Worm (Caenorhabditis elegans) whole organism, early embryonic: ENCODE measurements around the gene lgc-9.

Experiments used
- B0310.2 ChIP-seq: sonication (generic microtip); optimal IDR thresholded peaks from 2 replicates; lab custom pipeline; 2016; ENCODE audit warnings: mild to moderate bottlenecking, missing genetic modification characterization, missing compliant biosample characterization
- F13C5.2 ChIP-seq: sonication (generic microtip); optimal IDR thresholded peaks from 2 replicates; lab custom pipeline; 2017; ENCODE audit warnings: mild to moderate bottlenecking, missing genetic modification characterization, inconsistent platforms, missing compliant biosample characterization
- aly-1 ChIP-seq: sonication (generic microtip); optimal IDR thresholded peaks from 2 replicates; lab custom pipeline; 2016; ENCODE audit warnings: missing genetic modification characterization, missing compliant biosample characterization
- ama-1 ChIP-seq: fragments of 150-350 bp; optimal IDR thresholded peaks from 2 replicates; lab custom pipeline; 2014
- ceh-13 ChIP-seq: fragments of 200-800 bp; sonication (Bioruptor generic); optimal IDR thresholded peaks from 2 replicates; lab custom pipeline; 2018; ENCODE audit warnings: mild to moderate bottlenecking, missing genetic modification characterization, missing compliant biosample characterization
- ceh-36 ChIP-seq: sonication (generic microtip); optimal IDR thresholded peaks from 2 replicates; lab custom pipeline; 2016; ENCODE audit warnings: missing genetic modification characterization, inconsistent platforms, missing compliant biosample characterization
- ets-7 ChIP-seq: sonication (generic microtip); optimal IDR thresholded peaks from 2 replicates; lab custom pipeline; 2016; ENCODE audit warnings: missing genotype, missing genetic modification characterization, missing compliant biosample characterization
- flt-1 ChIP-seq: fragments of 200-800 bp; sonication (Bioruptor generic); IDR thresholded peaks from 2 replicates; pipeline ENCODE4 v1.3.6; 2022; ENCODE audit warnings: missing genetic modification characterization, missing compliant biosample characterization
- hmbx-1 ChIP-seq: sonication (generic microtip); optimal IDR thresholded peaks from 2 replicates; lab custom pipeline; 2016; ENCODE audit warnings: mild to moderate bottlenecking, missing genetic modification characterization, missing compliant biosample characterization
- hmg-4 ChIP-seq: fragments of 200-800 bp; sonication (Bioruptor generic); optimal IDR thresholded peaks from 2 replicates; lab custom pipeline; 2018; ENCODE audit warnings: mild to moderate bottlenecking, missing genetic modification characterization, missing compliant biosample characterization
- hnd-1 ChIP-seq: sonication (generic microtip); optimal IDR thresholded peaks from 2 replicates; lab custom pipeline; 2016; ENCODE audit warnings: missing genetic modification characterization, missing compliant biosample characterization
- pes-1 ChIP-seq: fragments of 200-800 bp; sonication (Bioruptor generic); IDR thresholded peaks from 2 replicates; pipeline ENCODE4 v1.3.6; 2022; ENCODE audit warnings: missing genetic modification reagents, missing genetic modification characterization, missing compliant biosample characterization
- scrt-1 ChIP-seq: fragments of 200-800 bp; sonication (Bioruptor generic); IDR thresholded peaks from 2 replicates; pipeline ENCODE4 v1.3.6; 2022; ENCODE audit warnings: missing genetic modification characterization, missing compliant biosample characterization
- sea-1 ChIP-seq: fragments of 200-800 bp; sonication (Bioruptor generic); conservative IDR thresholded peaks from 2 replicates; pipeline ENCODE4 v1.3.6; 2022; ENCODE audit warnings: missing genetic modification characterization, missing compliant biosample characterization
- tbx-11 ChIP-seq: fragments of 200-800 bp; sonication (Bioruptor generic); IDR thresholded peaks from 2 replicates; pipeline ENCODE4 v1.3.6; 2022; ENCODE audit warnings: missing genetic modification characterization, missing compliant biosample characterization
- tbx-37 ChIP-seq: fragments of 200-800 bp; sonication (Bioruptor generic); conservative IDR thresholded peaks from 2 replicates; pipeline ENCODE4 v1.3.6; 2022; ENCODE audit warnings: missing genetic modification reagents, missing genetic modification characterization, missing compliant biosample characterization
- tra-4 ChIP-seq: sonication (generic microtip); optimal IDR thresholded peaks from 2 replicates; lab custom pipeline; 2017; ENCODE audit warnings: missing genetic modification characterization, missing compliant biosample characterization

The lgc-9 gene

ce11 chrIV:3436021-3436420, 20.5 kb downstream of the lgc-9 start, which contains the start of gene srz-32:
Gene srz-32 (plus strand): TSS chrIV:3436321.
- TF ChIP-seq sea-1 (no peak), hmbx-1 (tag; lab: Kevin White, UChicago) (no peak), aly-1 (tag; lab: Kevin White, UChicago) (no peak)

DNA sequence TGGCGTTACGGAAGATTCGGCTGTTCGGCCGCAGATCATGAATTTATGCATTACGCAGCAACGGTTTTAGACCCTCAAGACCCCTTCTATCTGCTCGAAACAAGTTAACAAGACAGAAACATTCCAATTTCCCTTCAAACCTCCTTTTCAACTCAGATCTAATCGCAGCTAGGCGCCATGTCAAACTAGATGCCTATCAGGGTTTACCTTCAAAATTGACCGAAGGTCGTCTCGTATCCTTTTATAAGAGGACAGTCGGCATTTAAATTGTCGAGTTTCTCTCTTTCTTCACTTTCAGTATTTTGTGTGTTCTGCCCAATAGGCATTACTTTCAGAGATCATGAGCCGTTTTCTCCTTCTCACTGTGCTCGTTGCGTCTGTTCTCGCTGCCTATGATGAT, 22.5 kb downstream of the lgc-9 start, which contains the start of gene grd-13:
grd-13 (plus strand) TSS at position 291 of the 400 bp plus-strand sequence.
- no peak for TF ChIP-seq ama-1 (lab: Kevin White, UChicago)
- TF ChIP-seq tbx-11: no peak
- no peak for TF ChIP-seq ets-7 (tag; lab: Kevin White, UChicago)
- TF ChIP-seq ceh-13 (GFP tag; lab: Kevin White, UChicago): no peak
- no peak for TF ChIP-seq F13C5.2 (tag; lab: Kevin White, UChicago)
- TF ChIP-seq flt-1 (GFP tag; lab: Robert Waterston, UW): no peak
- no peak for TF ChIP-seq sea-1

DNA sequence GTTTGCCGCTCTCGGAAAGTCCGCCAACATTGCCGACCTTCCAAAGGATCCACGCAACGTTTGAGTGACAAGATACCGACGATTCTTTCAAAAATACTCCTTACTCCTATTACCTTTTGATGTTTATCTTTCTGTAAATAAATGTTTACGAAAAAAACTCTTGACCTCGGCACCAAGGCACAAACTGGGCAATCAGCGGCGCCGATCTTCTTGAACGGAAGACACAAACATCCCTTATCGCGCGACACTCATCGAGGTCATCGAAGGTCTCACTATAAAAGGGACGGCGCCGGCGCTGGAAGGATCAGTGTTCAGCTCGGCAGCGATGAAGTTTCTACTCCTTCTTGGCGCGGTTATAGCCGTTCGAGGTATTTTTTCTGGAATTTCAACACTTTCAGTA, 23.9 kb downstream of the lgc-9 start, which contains the start of gene grd-3:
grd-3 (plus strand) TSS at position 302 of the 400 bp plus-strand sequence.
- TF ChIP-seq flt-1 (GFP tag; lab: Robert Waterston, UW): no peak
- TF ChIP-seq ama-1 (lab: Kevin White, UChicago): no peak
- TF ChIP-seq hmbx-1 (tag; lab: Kevin White, UChicago): no peak
- no peak for TF ChIP-seq tbx-11
- no peak for TF ChIP-seq tra-4 (tag; lab: Kevin White, UChicago)
- no peak for TF ChIP-seq ceh-36 (tag; lab: Kevin White, UChicago)
- TF ChIP-seq scrt-1 (GFP tag; lab: Robert Waterston, UW): no peak
- no peak for TF ChIP-seq hmg-4 (GFP tag; lab: Kevin White, UChicago)
- TF ChIP-seq sea-1: no peak
- no peak for TF ChIP-seq pes-1 (GFP tag; lab: Robert Waterston, UW)
- TF ChIP-seq B0310.2: no peak
- no peak for TF ChIP-seq aly-1 (tag; lab: Kevin White, UChicago)
- no peak for TF ChIP-seq ets-7 (tag; lab: Kevin White, UChicago)
- no peak for TF ChIP-seq hnd-1 (tag; lab: Kevin White, UChicago)
- TF ChIP-seq ceh-13 (GFP tag; lab: Kevin White, UChicago): no peak
- no peak for TF ChIP-seq F13C5.2 (tag; lab: Kevin White, UChicago)

DNA sequence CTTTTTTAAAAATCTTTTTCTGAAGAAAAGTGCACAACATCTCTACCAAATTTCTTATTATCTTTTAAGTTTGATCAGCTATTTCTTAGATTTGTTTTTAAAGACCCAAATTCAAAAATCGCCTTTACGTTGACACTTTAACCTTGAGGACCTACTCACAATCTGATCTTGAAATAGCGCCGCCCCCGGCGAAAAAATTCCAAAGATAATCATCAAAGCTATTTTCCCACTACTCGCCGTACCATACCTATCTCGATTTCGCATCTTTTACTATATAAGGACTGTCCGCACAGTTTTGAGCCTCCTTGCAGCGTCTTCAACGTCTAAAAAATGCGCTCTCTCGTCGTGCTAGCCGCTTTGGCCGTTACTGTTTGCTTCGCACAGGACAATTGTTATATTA, 25.4 kb downstream of the lgc-9 start, which contains the start of gene grd-10:
grd-10 (plus strand) TSS at position 208 of the 400 bp plus-strand sequence.
- TF ChIP-seq hmg-4 (GFP tag; lab: Kevin White, UChicago) (no peak), hmbx-1 (tag; lab: Kevin White, UChicago) (no peak), B0310.2 (no peak), F13C5.2 (tag; lab: Kevin White, UChicago) (no peak), sea-1 (no peak), ceh-36 (tag; lab: Kevin White, UChicago) (no peak), ceh-13 (GFP tag; lab: Kevin White, UChicago) (no peak), ama-1 (lab: Kevin White, UChicago) (no peak), pes-1 (GFP tag; lab: Robert Waterston, UW) (no peak), aly-1 (tag; lab: Kevin White, UChicago) (no peak), tra-4 (tag; lab: Kevin White, UChicago) (no peak)

DNA sequence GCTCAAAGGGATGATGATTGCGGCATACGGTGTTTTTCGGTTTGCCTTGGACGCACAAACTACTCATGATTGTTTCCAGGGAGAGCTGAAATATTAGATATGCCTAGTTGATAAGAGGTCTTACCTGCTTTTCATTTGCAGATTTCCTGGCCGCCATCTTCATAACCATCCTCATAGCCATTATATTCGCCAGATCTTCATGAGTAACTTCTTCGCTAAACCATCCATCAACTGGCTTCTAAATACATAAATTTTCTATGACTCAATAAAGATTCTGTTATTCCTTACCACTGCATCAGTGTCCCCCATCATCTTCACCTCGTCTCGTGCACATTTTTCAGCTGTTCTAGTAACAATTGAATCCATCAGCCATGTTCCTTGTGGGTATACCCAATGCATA, 27.0 kb downstream of the lgc-9 start:
- TF ChIP-seq hmg-4 (GFP tag; lab: Kevin White, UChicago) (no peak), ceh-36 (tag; lab: Kevin White, UChicago) (no peak), hmbx-1 (tag; lab: Kevin White, UChicago) (no peak), ceh-13 (GFP tag; lab: Kevin White, UChicago) (no peak), pes-1 (GFP tag; lab: Robert Waterston, UW) (no peak), ets-7 (tag; lab: Kevin White, UChicago) (no peak), B0310.2 (no peak), ama-1 (lab: Kevin White, UChicago) (no peak), tra-4 (tag; lab: Kevin White, UChicago) (no peak), sea-1 (no peak), flt-1 (GFP tag; lab: Robert Waterston, UW) (no peak), tbx-11 (no peak), scrt-1 (GFP tag; lab: Robert Waterston, UW) (no peak), tbx-37 (GFP tag; lab: Robert Waterston, UW) (no peak), aly-1 (tag; lab: Kevin White, UChicago) (no peak), hnd-1 (tag; lab: Kevin White, UChicago) (no peak), F13C5.2 (tag; lab: Kevin White, UChicago) (no peak)

DNA sequence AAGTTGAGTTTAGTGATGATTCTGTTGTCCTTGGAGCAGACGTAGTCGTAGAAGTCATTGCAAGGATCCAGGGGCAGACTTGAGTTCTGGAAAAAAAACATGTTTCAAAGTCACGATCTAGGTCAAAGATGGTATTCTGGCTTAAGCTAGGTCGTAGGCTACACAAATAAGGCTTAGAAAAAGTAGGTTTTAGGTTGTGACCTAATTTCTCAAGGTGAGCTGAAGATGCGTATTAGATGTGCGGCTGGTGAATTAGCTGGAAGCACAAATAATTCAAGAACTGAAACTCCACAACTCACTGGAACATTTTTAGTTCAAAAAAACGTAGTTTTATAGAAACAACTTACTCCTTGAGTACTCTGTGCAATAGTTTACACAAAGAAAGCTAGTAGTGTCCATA, 28.6 kb downstream of the lgc-9 start, which contains the start of gene F09D12.2:
F09D12.2 (minus strand) TSS at position 101 of the 400 bp plus-strand sequence.
- no peak for TF ChIP-seq tbx-11
- no peak for TF ChIP-seq pes-1 (GFP tag; lab: Robert Waterston, UW)
- TF ChIP-seq ceh-13 (GFP tag; lab: Kevin White, UChicago): no peak
- TF ChIP-seq tbx-37 (GFP tag; lab: Robert Waterston, UW): no peak
- TF ChIP-seq hnd-1 (tag; lab: Kevin White, UChicago): no peak
- no peak for TF ChIP-seq ceh-36 (tag; lab: Kevin White, UChicago)
- no peak for TF ChIP-seq B0310.2
- TF ChIP-seq flt-1 (GFP tag; lab: Robert Waterston, UW): no peak
- TF ChIP-seq F13C5.2 (tag; lab: Kevin White, UChicago): no peak
- no peak for TF ChIP-seq scrt-1 (GFP tag; lab: Robert Waterston, UW)
- no peak for TF ChIP-seq sea-1
- no peak for TF ChIP-seq hmbx-1 (tag; lab: Kevin White, UChicago)
- no peak for TF ChIP-seq tra-4 (tag; lab: Kevin White, UChicago)
- TF ChIP-seq ets-7 (tag; lab: Kevin White, UChicago): no peak
- TF ChIP-seq aly-1 (tag; lab: Kevin White, UChicago): no peak
- no peak for TF ChIP-seq hmg-4 (GFP tag; lab: Kevin White, UChicago)
- TF ChIP-seq ama-1 (lab: Kevin White, UChicago): no peak

- TF ChIP-seq tra-4 (tag; lab: Kevin White, UChicago): no peak
- TF ChIP-seq hnd-1 (tag; lab: Kevin White, UChicago): no peak
- no peak for TF ChIP-seq hmbx-1 (tag; lab: Kevin White, UChicago)
- TF ChIP-seq flt-1 (GFP tag; lab: Robert Waterston, UW): no peak
- no peak for TF ChIP-seq tbx-37 (GFP tag; lab: Robert Waterston, UW)
- no peak for TF ChIP-seq ets-7 (tag; lab: Kevin White, UChicago)
- TF ChIP-seq B0310.2: no peak
- no peak for TF ChIP-seq hmg-4 (GFP tag; lab: Kevin White, UChicago)
- no peak for TF ChIP-seq scrt-1 (GFP tag; lab: Robert Waterston, UW)
- TF ChIP-seq pes-1 (GFP tag; lab: Robert Waterston, UW): no peak
- no peak for TF ChIP-seq F13C5.2 (tag; lab: Kevin White, UChicago)
- no peak for TF ChIP-seq tbx-11
- no peak for TF ChIP-seq ceh-13 (GFP tag; lab: Kevin White, UChicago)
- TF ChIP-seq sea-1: no peak
- no peak for TF ChIP-seq aly-1 (tag; lab: Kevin White, UChicago)
- no peak for TF ChIP-seq ama-1 (lab: Kevin White, UChicago)
- no peak for TF ChIP-seq ceh-36 (tag; lab: Kevin White, UChicago)
These were observed 29.1 kb downstream of the lgc-9 start, which contains the start of gene F58E2.5 for ce11 chrIV:3444614-3445013. Gene F58E2.5 (plus strand): TSS chrIV:3444914.
